Fruit fly (Drosophila melanogaster) Kc167 (cell line): ENCODE data around the gene CG43844.

Source experiments
- Myc ChIP-seq: fragments of >200 bp; optimal IDR thresholded peaks from 2 replicates; lab custom pipeline; 2017; ENCODE audit warnings: missing external identifiers
- h ChIP-seq: fragments of >200 bp; optimal IDR thresholded peaks from 3 replicates; lab custom pipeline; 2018; ENCODE audit warnings: missing external identifiers
- ttk ChIP-seq: sonication (Bioruptor generic); optimal IDR thresholded peaks from 2 replicates; lab custom pipeline; 2017; ENCODE audit warnings: missing external identifiers

DNA sequence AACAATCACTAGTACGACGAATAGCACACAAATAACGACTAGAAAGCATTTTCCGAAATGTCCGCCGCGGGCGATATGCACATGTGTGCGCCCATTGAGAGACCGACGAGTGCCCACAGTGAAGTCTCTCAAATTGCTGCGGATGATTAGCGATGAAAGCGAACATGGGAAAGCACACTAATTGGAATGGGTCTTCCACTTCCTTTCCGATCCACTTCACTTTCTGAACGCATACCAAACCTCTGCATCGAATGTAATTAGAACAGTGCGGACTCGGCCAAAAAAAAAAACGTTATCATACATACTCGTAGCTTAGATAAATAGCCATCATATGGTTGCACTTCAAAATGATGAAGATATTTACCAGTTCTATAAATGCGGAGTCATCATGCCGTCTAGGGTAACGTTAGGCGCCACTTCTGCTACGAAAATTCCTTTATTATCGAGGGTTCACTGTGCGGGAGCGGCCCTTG lies 39.3 kb upstream of the CG43844 start:
- no peak for TF ChIP-seq ttk
- no peak for TF ChIP-seq Myc (lab: Kevin White, UChicago)
- no peak for TF ChIP-seq h (lab: Kevin White, UChicago)
